Fruit fly (Drosophila melanogaster) whole organism, embryonic: Measurements from ENCODE around the gene pnt.

Experiments used
- Adf1 ChIP-seq: fragments of 200-800 bp; sonication (Bioruptor generic); IDR thresholded peaks from 2 replicates; pipeline ENCODE4 v1.3.6; 2022; ENCODE audit warnings: missing biosample characterization, missing genetic modification characterization
- Atf3 ChIP-seq: fragments of 200-800 bp; sonication (Bioruptor generic); optimal IDR thresholded peaks from 3 replicates; lab custom pipeline; 2016; ENCODE audit warnings: missing biosample characterization, missing genetic modification characterization
- CG11696 ChIP-seq: fragments of 200-800 bp; sonication (Bioruptor generic); IDR thresholded peaks from 2 replicates; pipeline ENCODE4 v1.3.6; 2022; ENCODE audit warnings: missing biosample characterization, missing genetic modification characterization
- CG11723 ChIP-seq: fragments of 200-800 bp; sonication (Bioruptor generic); optimal IDR thresholded peaks from 2 replicates; lab custom pipeline; 2017; ENCODE audit warnings: missing biosample characterization, mild to moderate bottlenecking, missing genetic modification characterization
- CG1233 ChIP-seq: fragments of 200-800 bp; sonication (Bioruptor generic); optimal IDR thresholded peaks from 4 replicates; lab custom pipeline; 2018; ENCODE audit warnings: missing biosample characterization, mild to moderate bottlenecking, missing genetic modification characterization
- CG12744 ChIP-seq: fragments of 200-800 bp; sonication (Bioruptor generic); optimal IDR thresholded peaks from 2 replicates; lab custom pipeline; 2016; ENCODE audit warnings: missing biosample characterization, missing genetic modification characterization
- CG13424 ChIP-seq: fragments of 200-800 bp; sonication (Bioruptor generic); optimal IDR thresholded peaks from 2 replicates; lab custom pipeline; 2019; ENCODE audit warnings: missing biosample characterization, mild to moderate bottlenecking, missing genetic modification characterization, moderate library complexity
- CG14710 ChIP-seq: fragments of 200-800 bp; sonication (Bioruptor generic); optimal IDR thresholded peaks from 3 replicates; lab custom pipeline; 2019; ENCODE audit warnings: missing biosample characterization, mild to moderate bottlenecking, missing genetic modification characterization, moderate library complexity
- CG1529 ChIP-seq: fragments of 200-800 bp; sonication (Bioruptor generic); optimal IDR thresholded peaks from 3 replicates; lab custom pipeline; 2018; ENCODE audit warnings: missing biosample characterization, missing genetic modification characterization
- CG15479 ChIP-seq: fragments of 200-800 bp; sonication (Bioruptor generic); optimal IDR thresholded peaks from 3 replicates; lab custom pipeline; 2019; ENCODE audit warnings: missing biosample characterization, mild to moderate bottlenecking, missing genetic modification characterization, moderate library complexity
- CG15696 ChIP-seq: fragments of 200-800 bp; sonication (Bioruptor generic); optimal IDR thresholded peaks from 2 replicates; lab custom pipeline; 2019; ENCODE audit warnings: missing biosample characterization, mild to moderate bottlenecking, missing genetic modification characterization, moderate library complexity
- CG17568 ChIP-seq: fragments of 200-800 bp; sonication (Bioruptor generic); optimal IDR thresholded peaks from 2 replicates; lab custom pipeline; 2018; ENCODE audit warnings: missing biosample characterization, mild to moderate bottlenecking, missing genetic modification characterization, moderate library complexity
- CG2120 ChIP-seq: fragments of 200-800 bp; sonication (Bioruptor generic); optimal IDR thresholded peaks from 3 replicates; lab custom pipeline; 2016; ENCODE audit warnings: missing biosample characterization, missing genetic modification characterization
- CG2712 ChIP-seq: fragments of 200-800 bp; optimal IDR thresholded peaks from 3 replicates; lab custom pipeline; 2019; ENCODE audit warnings: missing biosample characterization, mild to moderate bottlenecking, missing genetic modification characterization, moderate library complexity
- CG31224 ChIP-seq: fragments of 200-800 bp; sonication (Bioruptor generic); IDR thresholded peaks from 2 replicates; pipeline ENCODE4 v1.3.6; 2022; ENCODE audit warnings: missing biosample characterization, missing genetic modification characterization
- CG32772 ChIP-seq: fragments of 200-800 bp; sonication (Bioruptor generic); IDR thresholded peaks from 2 replicates; pipeline ENCODE4 v1.3.6; 2022; ENCODE audit warnings: missing biosample characterization, missing genetic modification characterization
- CG4360 ChIP-seq: fragments of 200-800 bp; sonication (Bioruptor generic); IDR thresholded peaks from 2 replicates; pipeline ENCODE4 v1.3.6; 2022; ENCODE audit warnings: missing biosample characterization, missing genetic modification characterization
- CG5953 ChIP-seq: fragments of 200-800 bp; sonication (Bioruptor generic); IDR thresholded peaks from 2 replicates; pipeline ENCODE4 v1.3.6; 2022; ENCODE audit warnings: missing biosample characterization, missing genetic modification characterization
- CG6683 ChIP-seq: fragments of 200-800 bp; sonication (Bioruptor generic); optimal IDR thresholded peaks from 2 replicates; lab custom pipeline; 2017; ENCODE audit warnings: missing biosample characterization, mild to moderate bottlenecking, missing genetic modification characterization, missing genetic modification reagents
- CG6689 ChIP-seq: fragments of 200-800 bp; sonication (Bioruptor generic); IDR thresholded peaks from 2 replicates; pipeline ENCODE4 v1.3.6; 2022; ENCODE audit warnings: missing biosample characterization, missing genetic modification characterization
- CG7987 ChIP-seq: fragments of 200-800 bp; sonication (Bioruptor generic); optimal IDR thresholded peaks from 2 replicates; lab custom pipeline; 2018; ENCODE audit warnings: missing biosample characterization, mild to moderate bottlenecking, missing genetic modification characterization, moderate library complexity
- CG9437 ChIP-seq: fragments of 200-800 bp; sonication (Bioruptor generic); optimal IDR thresholded peaks from 2 replicates; lab custom pipeline; 2018; ENCODE audit warnings: missing biosample characterization, mild to moderate bottlenecking, missing genetic modification characterization
- CrebB ChIP-seq: fragments of 200-800 bp; sonication (Bioruptor generic); optimal IDR thresholded peaks from 3 replicates; lab custom pipeline; 2018; ENCODE audit warnings: missing biosample characterization, mild to moderate bottlenecking, missing genetic modification characterization
- D ChIP-seq, 2 experiments: fragments of 200-800 bp in 1 of 2; fragments of >200 bp in 1 of 2; sonication (Bioruptor generic) in 1 of 2; optimal IDR thresholded peaks; 2 replicates in 1 of 2; 3 replicates in 1 of 2; lab custom pipeline; 2017; ENCODE audit warnings: mild to moderate bottlenecking in 1 of 2, missing biosample characterization in 1 of 2, missing genetic modification characterization in 1 of 2, missing genetic modification reagents in 1 of 2
- Dbx ChIP-seq: fragments of 200-800 bp; sonication (Bioruptor generic); IDR thresholded peaks from 3 replicates; pipeline ENCODE4 v1.3.6; 2022; ENCODE audit warnings: missing biosample characterization, missing genetic modification characterization
- Jarid2 ChIP-seq: fragments of 200-800 bp; sonication (Bioruptor generic); optimal IDR thresholded peaks from 3 replicates; lab custom pipeline; 2017; ENCODE audit warnings: mild to moderate bottlenecking, missing biosample characterization, missing genetic modification reagents, missing genetic modification characterization
- NC2β ChIP-seq: fragments of 200-800 bp; sonication (Bioruptor generic); optimal IDR thresholded peaks from 2 replicates; lab custom pipeline; 2016; ENCODE audit warnings: missing biosample characterization, missing genetic modification characterization
- Nf-YB ChIP-seq: fragments of 200-800 bp; sonication (Bioruptor generic); optimal IDR thresholded peaks from 3 replicates; lab custom pipeline; 2019; ENCODE audit warnings: missing biosample characterization, mild to moderate bottlenecking, missing genetic modification characterization, moderate library complexity
- PHDP ChIP-seq: fragments of 200-800 bp; sonication (Bioruptor generic); optimal IDR thresholded peaks from 3 replicates; lab custom pipeline; 2018; ENCODE audit warnings: missing biosample characterization, mild to moderate bottlenecking, missing genetic modification characterization, moderate library complexity
- Usf ChIP-seq: fragments of 200-800 bp; sonication (Bioruptor generic); optimal IDR thresholded peaks from 2 replicates; lab custom pipeline; 2017; ENCODE audit warnings: missing genotype, missing biosample characterization, missing genetic modification characterization
- Xrp1 ChIP-seq: fragments of 200-800 bp; sonication (Bioruptor generic); IDR thresholded peaks from 2 replicates; pipeline ENCODE4 v1.3.6; 2022; ENCODE audit warnings: missing biosample characterization, missing genetic modification characterization
- ap ChIP-seq: fragments of 200-800 bp; sonication (Bioruptor generic); IDR thresholded peaks from 2 replicates; pipeline ENCODE4 v1.3.6; 2022; ENCODE audit warnings: missing biosample characterization, missing genetic modification characterization
- br ChIP-seq: fragments of >200 bp; optimal IDR thresholded peaks from 2 replicates; lab custom pipeline; 2017
- cad ChIP-seq: fragments of >200 bp; optimal IDR thresholded peaks from 2 replicates; lab custom pipeline; 2017; ENCODE audit warnings: missing biosample characterization, missing genetic modification characterization
- ci ChIP-seq: fragments of 200-800 bp; sonication (Bioruptor generic); IDR thresholded peaks from 3 replicates; pipeline ENCODE4 v1.3.6; 2022; ENCODE audit warnings: missing biosample characterization, missing genetic modification characterization
- danr ChIP-seq: fragments of 200-800 bp; sonication (Bioruptor generic); IDR thresholded peaks from 2 replicates; pipeline ENCODE4 v1.3.6; 2022; ENCODE audit warnings: missing biosample characterization, missing genetic modification characterization
- fru ChIP-seq: fragments of >200 bp; optimal IDR thresholded peaks from 2 replicates; lab custom pipeline; 2017
- gce ChIP-seq: fragments of 200-800 bp; sonication (Bioruptor generic); IDR thresholded peaks from 3 replicates; pipeline ENCODE4 v1.3.6; 2022; ENCODE audit warnings: missing biosample characterization, missing genetic modification characterization
- grau ChIP-seq: fragments of 200-800 bp; optimal IDR thresholded peaks from 3 replicates; lab custom pipeline; 2019; ENCODE audit warnings: missing biosample characterization, mild to moderate bottlenecking, missing genetic modification characterization, moderate library complexity
- lola ChIP-seq, 3 experiments: fragments of >200 bp in 2 of 3; fragments of 200-800 bp in 1 of 3; sonication (Bioruptor generic) in 1 of 3; optimal IDR thresholded peaks; 2 replicates each; lab custom pipeline; 2017 to 2019; ENCODE audit warnings: missing biosample characterization in 3 of 3, missing genetic modification characterization in 3 of 3, mild to moderate bottlenecking in 1 of 3, moderate library complexity in 1 of 3
- nau ChIP-seq: fragments of 200-800 bp; sonication (Bioruptor generic); optimal IDR thresholded peaks from 3 replicates; lab custom pipeline; 2017; ENCODE audit warnings: missing biosample characterization, mild to moderate bottlenecking, missing genetic modification characterization, missing genetic modification reagents
- pan ChIP-seq, 4 experiments: fragments of >200 bp in 3 of 4; fragments of 200-800 bp in 1 of 4; sonication (Bioruptor generic) in 1 of 4; optimal IDR thresholded peaks in 3 of 4; IDR thresholded peaks in 1 of 4; 2 replicates each; pipeline versions ENCODE4 v1.3.6 to Lab custom; 2017 to 2022; ENCODE audit warnings: missing biosample characterization in 2 of 4, missing genetic modification characterization in 2 of 4, mixed read lengths in 1 of 4
- peb ChIP-seq: fragments of 200-800 bp; sonication (Bioruptor generic); IDR thresholded peaks from 2 replicates; pipeline ENCODE4 v1.3.6; 2022; ENCODE audit warnings: missing biosample characterization, missing genetic modification characterization
- pros ChIP-seq: fragments of 200-800 bp; sonication (Bioruptor generic); optimal IDR thresholded peaks from 3 replicates; lab custom pipeline; 2019; ENCODE audit warnings: missing biosample characterization, mild to moderate bottlenecking, missing genetic modification characterization, moderate library complexity
- rib ChIP-seq: fragments of 200-800 bp; sonication (Bioruptor generic); IDR thresholded peaks from 2 replicates; pipeline ENCODE4 v1.3.6; 2022; ENCODE audit warnings: missing biosample characterization, missing genetic modification characterization
- sens ChIP-seq: fragments of 200-800 bp; sonication (Bioruptor generic); peaks from one replicate; lab custom pipeline; 2016; ENCODE audit warnings: missing biosample characterization, missing genetic modification characterization
- so ChIP-seq: fragments of 200-800 bp; sonication (Bioruptor generic); IDR thresholded peaks from 3 replicates; pipeline ENCODE4 v1.3.6; 2022; ENCODE audit warnings: missing biosample characterization, missing genetic modification characterization
- sqz ChIP-seq: fragments of 200-800 bp; sonication (Bioruptor generic); optimal IDR thresholded peaks from 3 replicates; lab custom pipeline; 2018; ENCODE audit warnings: missing biosample characterization, mild to moderate bottlenecking, missing genetic modification characterization
- unpg ChIP-seq: fragments of 200-800 bp; sonication (Bioruptor generic); optimal IDR thresholded peaks from 3 replicates; lab custom pipeline; 2018; ENCODE audit warnings: missing biosample characterization, mild to moderate bottlenecking, missing genetic modification characterization, moderate library complexity

Gene pnt

dm6 chr3R:23301270-23301669 lies 44.7 kb downstream of the pnt start:
- TF ChIP-seq CrebB (tag; lab: Kevin White, UChicago) (no peak), so (GFP tag; lab: Robert Waterston, UW) (no peak), ap (GFP tag; lab: Robert Waterston, UW) (no peak), D (optimal IDR thresholded peaks at IDR 0.05; lab: Kevin White, UChicago) (peak; percentile 83), D (GFP tag; optimal IDR thresholded peaks at IDR 0.05; lab: Kevin White, UChicago) (no peak), cad (peak; percentile 32), Xrp1 (GFP tag; lab: Robert Waterston, UW) (no peak), sens (GFP tag; lab: Kevin White, UChicago) (peak; percentile 61), pros (GFP tag; lab: Kevin White, UChicago) (peak; percentile 29), Dbx (GFP tag; lab: Robert Waterston, UW) (no peak), CG7987 (no peak), CG5953 (GFP tag; lab: Robert Waterston, UW) (no peak), CG11723 (no peak), fru (lab: Kevin White, UChicago) (no peak), br (no peak), danr (no peak), CG4360 (GFP tag; lab: Robert Waterston, UW) (0 out of 2 replicates have a peak, but pooled peaks have one; percentile 8), pan (optimal IDR thresholded peaks at IDR 0.05; lab: Kevin White, UChicago) (no peak), pan (GFP tag; optimal IDR thresholded peaks at IDR 0.05 in 1 of 2, IDR thresholded peaks at IDR 0.05 in 1 of 2) (no peak), Jarid2 (GFP tag; lab: Kevin White, UChicago) (no peak), sqz (GFP tag; lab: Kevin White, UChicago) (no peak), nau (GFP tag; lab: Kevin White, UChicago) (no peak)

- peak in 1 of 3 experiments; percentile 82 for TF ChIP-seq lola (GFP tag; optimal IDR thresholded peaks at IDR 0.05; lab: Kevin White, UChicago)
- no peak for TF ChIP-seq peb
- TF ChIP-seq CG9437 (GFP tag; lab: Kevin White, UChicago) = peak; percentile 24
- peak; percentile 47 for TF ChIP-seq CG1529
- peak; percentile 92 for TF ChIP-seq CG15479 (GFP tag; lab: Kevin White, UChicago)
- TF ChIP-seq Nf-YB = peak; percentile 17
- TF ChIP-seq CG17568 (GFP tag; lab: Kevin White, UChicago) = peak; percentile 20
- no peak for TF ChIP-seq CG31224 (GFP tag; lab: Robert Waterston, UW)
- no peak for TF ChIP-seq CG32772 (GFP tag; lab: Robert Waterston, UW)
- TF ChIP-seq gce = no peak
- TF ChIP-seq NC2β (GFP tag; lab: Kevin White, UChicago) = peak; percentile 58
- TF ChIP-seq CG11696 (GFP tag; lab: Robert Waterston, UW) = no peak
- TF ChIP-seq CG2120 (GFP tag; lab: Kevin White, UChicago) = no peak
- peak; percentile 48 for TF ChIP-seq CG15696
- TF ChIP-seq CG12744 (GFP tag; lab: Kevin White, UChicago) = no peak
- peak; percentile 16 for TF ChIP-seq CG13424 (tag; lab: Kevin White, UChicago)
- TF ChIP-seq CG1233 (GFP tag; lab: Kevin White, UChicago) = no peak
- TF ChIP-seq Usf (GFP tag; lab: Kevin White, UChicago) = peak; percentile 48
- TF ChIP-seq CG6689 (GFP tag; lab: Robert Waterston, UW) = 0 out of 2 replicates have a peak, but pooled peaks have one; percentile 18
- peak; percentile 3 for TF ChIP-seq PHDP
- peak; percentile 31 for TF ChIP-seq Atf3 (GFP tag; lab: Kevin White, UChicago)
- TF ChIP-seq ci (GFP tag; lab: Robert Waterston, UW) = 0 out of 3 replicates have a peak, but pooled peaks have one; percentile 45
- TF ChIP-seq CG14710 (tag; lab: Kevin White, UChicago) = peak; percentile 11
- TF ChIP-seq CG6683 (GFP tag; lab: Kevin White, UChicago) = no peak
- peak; percentile 52 for TF ChIP-seq unpg
- peak; percentile 47 for TF ChIP-seq grau
- no peak for TF ChIP-seq Adf1 (GFP tag; lab: Robert Waterston, UW)
- TF ChIP-seq CG2712 = peak; percentile 63
- no peak for TF ChIP-seq rib (GFP tag; lab: Robert Waterston, UW)
Measured at dm6 chr3R:23300091-23300918, 45.7 kb downstream of the pnt start.
